Fruit fly (Drosophila melanogaster): ENCODE measurements around the gene PGRP-SB1.

PGRP-SB1 gene

dm6 chr3L:16746586-16747383 lies 19.0 kb upstream of the PGRP-SB1 start (continued):
- TF ChIP-seq Dp (GFP tag; optimal IDR thresholded peaks at IDR 0.05) (no peak), prd (optimal IDR thresholded peaks at IDR 0.05) (no peak), prd (GFP tag; IDR thresholded peaks at IDR 0.05) (no peak), ind (GFP tag; optimal IDR thresholded peaks at IDR 0.05) (no peak), dmrt99B (tag; optimal IDR thresholded peaks at IDR 0.05) (peak; percentile 49), Fer1 (GFP tag; optimal IDR thresholded peaks at IDR 0.05) (no peak), CG8281 (tag; optimal IDR thresholded peaks at IDR 0.05) (no peak), Oaz (GFP tag; IDR thresholded peaks at IDR 0.05) (no peak), CG13287 (GFP tag; IDR thresholded peaks at IDR 0.05; ENCODE audit: partially characterized antibody) (no peak), br (optimal IDR thresholded peaks at IDR 0.05) (no peak), Ssrp (tag; optimal IDR thresholded peaks at IDR 0.05) (peak; percentile 10), CG10979 (tag; optimal IDR thresholded peaks at IDR 0.05) (peak; percentile 60), HmgZ (tag; optimal IDR thresholded peaks at IDR 0.05) (no peak), Pdp1 (GFP tag; optimal IDR thresholded peaks at IDR 0.05) (no peak), Hr78 (GFP tag; optimal IDR thresholded peaks at IDR 0.05) (no peak), CG17361 (GFP tag; IDR thresholded peaks at IDR 0.05) (peak; percentile 31; the same call in 2 of the 3 replicates), Adf1 (GFP tag; IDR thresholded peaks at IDR 0.05) (no peak)

dm6 chr3L:16743906-16744704 lies 16.3 kb upstream of the PGRP-SB1 start:
- TF ChIP-seq CG31224 (GFP tag; IDR thresholded peaks at IDR 0.05): no peak
- TF ChIP-seq Hr78 (GFP tag; optimal IDR thresholded peaks at IDR 0.05): no peak
- TF ChIP-seq chn (GFP tag; optimal IDR thresholded peaks at IDR 0.05): no peak
- no peak for TF ChIP-seq tx (GFP tag; optimal IDR thresholded peaks at IDR 0.05)
- TF ChIP-seq ttk (GFP tag; IDR thresholded peaks at IDR 0.05): no peak
- TF ChIP-seq YL-1 (GFP tag; optimal IDR thresholded peaks at IDR 0.05): no peak
- TF ChIP-seq CTCF (GFP tag; optimal IDR thresholded peaks at IDR 0.05): no peak
- TF ChIP-seq CG4820 (GFP tag; optimal IDR thresholded peaks at IDR 0.05): peak; percentile 99
- TF ChIP-seq CG12744 (GFP tag; optimal IDR thresholded peaks at IDR 0.05): no peak
- no peak for TF ChIP-seq vfl (GFP tag; optimal IDR thresholded peaks at IDR 0.05)
- no peak for TF ChIP-seq Abd-B (GFP tag; optimal IDR thresholded peaks at IDR 0.05)
- no peak for TF ChIP-seq Trl (optimal IDR thresholded peaks at IDR 0.05)
- no peak for TF ChIP-seq Trl (GFP tag; optimal IDR thresholded peaks at IDR 0.05)
- TF ChIP-seq al (GFP tag; IDR thresholded peaks at IDR 0.05): no peak
- no peak for TF ChIP-seq sisA (GFP tag; IDR thresholded peaks at IDR 0.05)
- no peak for TF ChIP-seq CG17802 (tag; optimal IDR thresholded peaks at IDR 0.05)
- TF ChIP-seq row (GFP tag; IDR thresholded peaks at IDR 0.05): no peak; the same call in 1 of the 3 replicates
- no peak for TF ChIP-seq Dip2 (GFP tag; IDR thresholded peaks at IDR 0.05)
- TF ChIP-seq pita (GFP tag; optimal IDR thresholded peaks at IDR 0.05): no peak
- TF ChIP-seq kah (GFP tag; optimal IDR thresholded peaks at IDR 0.05): no peak
- peak; percentile 35 for TF ChIP-seq CG12391 (tag; optimal IDR thresholded peaks at IDR 0.05)
- TF ChIP-seq CG14014 (GFP tag; IDR thresholded peaks at IDR 0.05): no peak
- no peak for TF ChIP-seq slp2 (GFP tag; optimal IDR thresholded peaks at IDR 0.05)
- TF ChIP-seq slou (GFP tag; optimal IDR thresholded peaks at IDR 0.05): no peak
- no peak for TF ChIP-seq hb (GFP tag; IDR thresholded peaks at IDR 0.05; ENCODE audit: partially characterized antibody)
- TF ChIP-seq fru (optimal IDR thresholded peaks at IDR 0.05): no peak
- TF ChIP-seq pnt (GFP tag; optimal IDR thresholded peaks at IDR 0.05): no peak
- no peak for TF ChIP-seq fd102C (GFP tag; optimal IDR thresholded peaks at IDR 0.05)
- no peak for TF ChIP-seq gsb-n (tag; optimal IDR thresholded peaks at IDR 0.05)
- no peak for TF ChIP-seq CG3726 (GFP tag; IDR thresholded peaks at IDR 0.05)
- TF ChIP-seq NC2β (GFP tag; optimal IDR thresholded peaks at IDR 0.05): no peak
- no peak for TF ChIP-seq knrl (GFP tag; IDR thresholded peaks at IDR 0.05; ENCODE audit: partially characterized antibody)
- TF ChIP-seq hkb (optimal IDR thresholded peaks at IDR 0.05): no peak
- TF ChIP-seq hkb (GFP tag; IDR thresholded peaks at IDR 0.05): no peak

Data from whole organism, embryonic.